Worm (Caenorhabditis elegans): ENCODE measurements around the gene cha-1.
A peak's percentile ranks its signal among the peaks of the same experiment; 100 is the strongest.

DNA sequence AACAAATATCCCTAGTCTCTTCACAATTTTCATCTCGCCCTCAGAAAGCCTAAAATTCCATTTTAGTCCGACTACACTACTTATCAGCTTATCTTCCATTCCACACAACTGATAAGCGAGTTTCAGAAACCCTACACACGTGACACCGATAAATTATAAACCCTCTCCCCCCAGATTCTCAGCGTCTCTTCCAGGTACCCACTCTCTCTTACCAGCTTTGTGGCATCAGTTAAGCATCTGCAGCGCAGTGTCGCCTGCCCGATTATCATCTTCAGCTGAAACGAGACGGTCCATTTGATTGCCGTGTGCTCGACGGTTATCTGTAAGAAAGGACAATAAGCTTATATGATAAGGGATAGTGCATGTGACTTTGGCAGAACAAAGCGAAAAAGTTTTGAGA, 12.7 kb downstream of the cha-1 start:
- no peak for TF ChIP-seq nhr-28 (tag; optimal IDR thresholded peaks at IDR 0.05)
- no peak for TF ChIP-seq egl-5 (tag; optimal IDR thresholded peaks at IDR 0.05)
- TF ChIP-seq egl-27 (tag; optimal IDR thresholded peaks at IDR 0.05) = peak; percentile 22
- no peak for TF ChIP-seq snpc-4 (tag; optimal IDR thresholded peaks at IDR 0.05)
- TF ChIP-seq nhr-237 (tag; optimal IDR thresholded peaks at IDR 0.05) = no peak
- no peak for TF ChIP-seq ztf-11 (tag; optimal IDR thresholded peaks at IDR 0.05)
- no peak for TF ChIP-seq hmg-11 (tag; optimal IDR thresholded peaks at IDR 0.05)
- TF ChIP-seq fkh-10 (GFP tag; optimal IDR thresholded peaks at IDR 0.05) = no peak
- no peak for TF ChIP-seq ceh-28 (tag; optimal IDR thresholded peaks at IDR 0.05)
